Worm (Caenorhabditis elegans): Measurements from ENCODE around the gene crn-5.
A peak's percentile ranks its signal among the peaks of the same experiment; 100 is the strongest.

The crn-5 gene

DNA sequence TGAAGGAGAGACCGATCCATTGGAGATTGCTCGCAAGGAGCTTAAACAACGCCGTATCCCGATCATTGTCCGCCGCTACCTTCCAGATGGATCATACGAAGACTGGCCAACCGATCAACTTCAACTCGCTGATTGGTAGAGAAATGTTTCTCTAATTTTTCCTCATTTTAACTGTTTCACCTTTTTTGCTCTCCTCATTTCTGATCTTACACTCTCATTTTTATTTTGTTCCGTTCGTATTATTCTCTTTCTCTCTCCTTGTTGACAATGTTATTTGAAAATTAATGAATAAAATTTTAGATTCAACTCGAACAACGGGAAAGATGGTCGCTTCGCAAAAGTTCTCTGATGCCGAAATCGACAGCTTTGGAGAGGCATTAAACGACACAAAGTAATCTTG is 12.9 kb upstream of the crn-5 start, which contains the start of gene dohh-1:
Gene dohh-1, plus strand, starts transcription at position 301 of the 400 bp plus-strand sequence.
- no peak for TF ChIP-seq F39B2.1 (GFP tag; IDR thresholded peaks at IDR 0.05)
- no peak for TF ChIP-seq mes-4 (tag; optimal IDR thresholded peaks at IDR 0.05)

ce11 chrII:10580833-10581232 is 11.7 kb upstream of the crn-5 start, which contains the start of gene dap-3:
Gene dap-3 (plus strand): TSS chrII:10581133.
- no peak for TF ChIP-seq lsl-1 (GFP tag; optimal IDR thresholded peaks at IDR 0.05)
- no peak for TF ChIP-seq ceh-27 (GFP tag; optimal IDR thresholded peaks at IDR 0.05)
- no peak for TF ChIP-seq F55B11.4 (tag; optimal IDR thresholded peaks at IDR 0.05; ENCODE audit: borderline replicate concordance, insufficient read depth)
- no peak for TF ChIP-seq ceh-40 (GFP tag; IDR thresholded peaks at IDR 0.05)
- no peak for TF ChIP-seq tbp1 (GFP tag; optimal IDR thresholded peaks at IDR 0.05)
- TF ChIP-seq C06A6.2 (GFP tag; conservative IDR thresholded peaks at IDR 0.05) = no peak
- no peak for TF ChIP-seq rpc-1 (optimal IDR thresholded peaks at IDR 0.05)
- TF ChIP-seq rpc-1 (tag; optimal IDR thresholded peaks at IDR 0.05) = no peak
- no peak for TF ChIP-seq F57A8.1 (GFP tag; optimal IDR thresholded peaks at IDR 0.05)
- no peak for TF ChIP-seq hlh-26 (GFP tag; conservative IDR thresholded peaks at IDR 0.05)

DNA sequence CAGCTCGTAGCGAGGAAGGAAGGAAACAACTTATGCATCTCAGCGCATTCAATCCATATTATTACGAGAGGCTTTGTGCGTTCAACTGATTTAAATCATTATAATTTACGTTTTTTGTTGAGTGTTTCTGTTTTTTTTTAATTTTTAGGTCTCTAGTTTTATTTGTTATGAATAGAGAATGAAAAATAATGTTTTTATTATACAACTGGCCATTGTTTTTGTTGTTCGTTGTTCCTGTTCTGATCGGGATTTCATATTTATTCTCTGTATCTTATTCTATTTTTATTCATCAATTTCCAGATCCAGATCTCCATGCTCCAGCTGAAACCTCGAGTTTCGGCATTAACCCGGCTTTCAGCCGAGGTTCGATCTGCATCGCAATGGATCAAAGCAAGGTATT is 10.2 kb upstream of the crn-5 start, which contains the start of gene mrps-22:
Gene mrps-22, plus strand, starts transcription at position 301 of the 400 bp plus-strand sequence.
- TF ChIP-seq lag-1 (GFP tag; IDR thresholded peaks at IDR 0.05) (no peak), zfh-2 (GFP tag; conservative IDR thresholded peaks at IDR 0.05) (no peak), F57C9.4 (tag; optimal IDR thresholded peaks at IDR 0.05) (no peak), ZK185.1 (tag; optimal IDR thresholded peaks at IDR 0.05; ENCODE audit: poor library complexity, severe bottlenecking) (no peak)

ce11 chrII:10584036-10584435 is 8.5 kb upstream of the crn-5 start, which contains the start of gene algn-9:
Gene algn-9 (plus strand): TSS chrII:10584336.
- TF ChIP-seq tbx-9 (tag; optimal IDR thresholded peaks at IDR 0.05; ENCODE audit: borderline replicate concordance) (no peak), ztf-28 (GFP tag; IDR thresholded peaks at IDR 0.05) (no peak), nhr-90 (tag; optimal IDR thresholded peaks at IDR 0.05) (no peak), dox-1 (GFP tag; IDR thresholded peaks at IDR 0.05) (no peak), nfya-1 (tag; optimal IDR thresholded peaks at IDR 0.05; ENCODE audit: borderline replicate concordance, insufficient read depth) (no peak), Y95B8A.8 (GFP tag; IDR thresholded peaks at IDR 0.05) (0 out of 2 replicates have a peak, but pooled peaks have one; percentile 11)

ce11 chrII:10587742-10588141 is 4.8 kb upstream of the crn-5 start, which contains the start of gene crn-3:
Gene crn-3 (plus strand): TSS chrII:10588042.
- TF ChIP-seq madf-6 (GFP tag; IDR thresholded peaks at IDR 0.05) (0 out of 2 replicates have a peak, but pooled peaks have one; percentile 37), lin-35 (GFP tag; optimal IDR thresholded peaks at IDR 0.05) (no peak), egl-18 (GFP tag; IDR thresholded peaks at IDR 0.05) (no peak), pbrm-1 (GFP tag; IDR thresholded peaks at IDR 0.05) (0 out of 2 replicates have a peak, but pooled peaks have one; percentile 22), ekl-4 (GFP tag; IDR thresholded peaks at IDR 0.05) (0 out of 2 replicates have a peak, but pooled peaks have one; percentile 18)

ce11 chrII:10594312-10594711 is 1.8 kb downstream of the crn-5 start:
- TF ChIP-seq ztf-6 (GFP tag; IDR thresholded peaks at IDR 0.05) = no peak
- no peak for TF ChIP-seq attf-3 (GFP tag; conservative IDR thresholded peaks at IDR 0.05)
- TF ChIP-seq hmg-1.2 (GFP tag; IDR thresholded peaks at IDR 0.05) = no peak
- TF ChIP-seq Y67H2A.10 (GFP tag; conservative IDR thresholded peaks at IDR 0.05) = no peak
- no peak for TF ChIP-seq Y56A3A.18 (GFP tag; IDR thresholded peaks at IDR 0.05)
- no peak for TF ChIP-seq dox-1 (GFP tag; IDR thresholded peaks at IDR 0.05)
- no peak for TF ChIP-seq ztf-26 (tag; optimal IDR thresholded peaks at IDR 0.05)
- no peak for TF ChIP-seq madf-3 (GFP tag; IDR thresholded peaks at IDR 0.05)
- no peak for TF ChIP-seq nhr-80 (tag; optimal IDR thresholded peaks at IDR 0.05)
- no peak for TF ChIP-seq dpl-1 (GFP tag; optimal IDR thresholded peaks at IDR 0.05)
- TF ChIP-seq sptf-2 (GFP tag; optimal IDR thresholded peaks at IDR 0.05) = no peak
